Worm (Caenorhabditis elegans): ENCODE measurements around the gene oac-46.
A peak's percentile ranks its signal among the peaks of the same experiment; 100 is the strongest.

DNA sequence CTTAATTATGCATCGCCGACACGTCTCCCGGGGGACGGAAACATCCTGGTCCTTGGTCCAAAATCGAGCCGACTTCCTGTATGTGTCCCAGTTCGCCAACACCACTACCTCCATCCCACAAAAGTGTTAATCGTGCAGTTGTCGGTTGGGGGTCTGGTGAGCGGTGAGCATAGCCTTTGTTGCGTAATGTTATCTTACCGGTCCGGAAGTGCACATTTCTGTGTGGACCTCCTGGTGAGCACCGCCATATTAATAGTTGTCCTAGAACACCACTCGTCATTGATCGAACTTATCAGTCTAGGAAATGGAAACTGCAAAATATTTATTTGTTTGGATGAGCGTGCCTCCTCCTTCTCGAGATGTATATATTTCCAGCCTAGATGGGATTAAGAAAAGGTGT is 45.3 kb upstream of the oac-46 start:
- TF ChIP-seq nhr-2 (tag; optimal IDR thresholded peaks at IDR 0.05): peak; percentile 18
- no peak for TF ChIP-seq elt-3 (tag; optimal IDR thresholded peaks at IDR 0.05)
- no peak for TF ChIP-seq ztf-11 (tag; optimal IDR thresholded peaks at IDR 0.05)
- no peak for TF ChIP-seq bed-3 (GFP tag; optimal IDR thresholded peaks at IDR 0.05)
- no peak for TF ChIP-seq mab-5 (tag; optimal IDR thresholded peaks at IDR 0.05)
- no peak for TF ChIP-seq ceh-83 (GFP tag; optimal IDR thresholded peaks at IDR 0.05)
- no peak for TF ChIP-seq snpc-4 (tag; optimal IDR thresholded peaks at IDR 0.05)
- no peak for TF ChIP-seq pha-4 (tag; optimal IDR thresholded peaks at IDR 0.05)
- no peak for TF ChIP-seq hlh-1 (tag; optimal IDR thresholded peaks at IDR 0.05)
- no peak for TF ChIP-seq elt-1 (tag; optimal IDR thresholded peaks at IDR 0.05; ENCODE audit: borderline replicate concordance, insufficient read depth)
- TF ChIP-seq tbx-8 (GFP tag; optimal IDR thresholded peaks at IDR 0.05): no peak
- no peak for TF ChIP-seq M03D4.4 (tag; optimal IDR thresholded peaks at IDR 0.05)
- TF ChIP-seq unc-62 (GFP tag; optimal IDR thresholded peaks at IDR 0.05): no peak
- TF ChIP-seq nhr-12 (tag; optimal IDR thresholded peaks at IDR 0.05): no peak

Data from whole organism, mixed stage, embryonic.